Worm (Caenorhabditis elegans) whole organism, early embryonic: ENCODE results near the gene ugt-63.
A peak's percentile ranks its signal among the peaks of the same experiment; 100 is the strongest.

Source experiments
- B0310.2 ChIP-seq: sonication (generic microtip); optimal IDR thresholded peaks from 2 replicates; lab custom pipeline; 2016; ENCODE audit warnings: mild to moderate bottlenecking, missing genetic modification characterization, missing compliant biosample characterization
- F13C5.2 ChIP-seq: sonication (generic microtip); optimal IDR thresholded peaks from 2 replicates; lab custom pipeline; 2017; ENCODE audit warnings: mild to moderate bottlenecking, missing genetic modification characterization, inconsistent platforms, missing compliant biosample characterization
- aly-1 ChIP-seq: sonication (generic microtip); optimal IDR thresholded peaks from 2 replicates; lab custom pipeline; 2016; ENCODE audit warnings: missing genetic modification characterization, missing compliant biosample characterization
- ama-1 ChIP-seq: fragments of 150-350 bp; optimal IDR thresholded peaks from 2 replicates; lab custom pipeline; 2014
- ceh-36 ChIP-seq: sonication (generic microtip); optimal IDR thresholded peaks from 2 replicates; lab custom pipeline; 2016; ENCODE audit warnings: missing genetic modification characterization, inconsistent platforms, missing compliant biosample characterization
- ets-7 ChIP-seq: sonication (generic microtip); optimal IDR thresholded peaks from 2 replicates; lab custom pipeline; 2016; ENCODE audit warnings: missing genotype, missing genetic modification characterization, missing compliant biosample characterization
- flt-1 ChIP-seq: fragments of 200-800 bp; sonication (Bioruptor generic); IDR thresholded peaks from 2 replicates; pipeline ENCODE4 v1.3.6; 2022; ENCODE audit warnings: missing genetic modification characterization, missing compliant biosample characterization
- hmbx-1 ChIP-seq: sonication (generic microtip); optimal IDR thresholded peaks from 2 replicates; lab custom pipeline; 2016; ENCODE audit warnings: mild to moderate bottlenecking, missing genetic modification characterization, missing compliant biosample characterization
- hmg-4 ChIP-seq: fragments of 200-800 bp; sonication (Bioruptor generic); optimal IDR thresholded peaks from 2 replicates; lab custom pipeline; 2018; ENCODE audit warnings: mild to moderate bottlenecking, missing genetic modification characterization, missing compliant biosample characterization
- hnd-1 ChIP-seq: sonication (generic microtip); optimal IDR thresholded peaks from 2 replicates; lab custom pipeline; 2016; ENCODE audit warnings: missing genetic modification characterization, missing compliant biosample characterization
- pes-1 ChIP-seq: fragments of 200-800 bp; sonication (Bioruptor generic); IDR thresholded peaks from 2 replicates; pipeline ENCODE4 v1.3.6; 2022; ENCODE audit warnings: missing genetic modification reagents, missing genetic modification characterization, missing compliant biosample characterization
- scrt-1 ChIP-seq: fragments of 200-800 bp; sonication (Bioruptor generic); IDR thresholded peaks from 2 replicates; pipeline ENCODE4 v1.3.6; 2022; ENCODE audit warnings: missing genetic modification characterization, missing compliant biosample characterization
- sea-1 ChIP-seq: fragments of 200-800 bp; sonication (Bioruptor generic); conservative IDR thresholded peaks from 2 replicates; pipeline ENCODE4 v1.3.6; 2022; ENCODE audit warnings: missing genetic modification characterization, missing compliant biosample characterization
- tbx-11 ChIP-seq: fragments of 200-800 bp; sonication (Bioruptor generic); IDR thresholded peaks from 2 replicates; pipeline ENCODE4 v1.3.6; 2022; ENCODE audit warnings: missing genetic modification characterization, missing compliant biosample characterization
- tbx-37 ChIP-seq: fragments of 200-800 bp; sonication (Bioruptor generic); conservative IDR thresholded peaks from 2 replicates; pipeline ENCODE4 v1.3.6; 2022; ENCODE audit warnings: missing genetic modification reagents, missing genetic modification characterization, missing compliant biosample characterization
- tra-4 ChIP-seq: sonication (generic microtip); optimal IDR thresholded peaks from 2 replicates; lab custom pipeline; 2017; ENCODE audit warnings: missing genetic modification characterization, missing compliant biosample characterization

ugt-63 gene

ce11 chrV:5069440-5069839 lies 41.1 kb downstream of the ugt-63 start, which contains the start of gene Y58A7A.1:
Y58A7A.1 (minus strand) TSS chrV:5069540.
- TF ChIP-seq tra-4 (tag; lab: Kevin White, UChicago) (no peak), hnd-1 (tag; lab: Kevin White, UChicago) (no peak), F13C5.2 (tag; lab: Kevin White, UChicago) (no peak), ama-1 (lab: Kevin White, UChicago) (no peak), ets-7 (tag; lab: Kevin White, UChicago) (no peak), sea-1 (GFP tag; lab: Robert Waterston, UW) (no peak), flt-1 (GFP tag; lab: Robert Waterston, UW) (no peak)

DNA sequence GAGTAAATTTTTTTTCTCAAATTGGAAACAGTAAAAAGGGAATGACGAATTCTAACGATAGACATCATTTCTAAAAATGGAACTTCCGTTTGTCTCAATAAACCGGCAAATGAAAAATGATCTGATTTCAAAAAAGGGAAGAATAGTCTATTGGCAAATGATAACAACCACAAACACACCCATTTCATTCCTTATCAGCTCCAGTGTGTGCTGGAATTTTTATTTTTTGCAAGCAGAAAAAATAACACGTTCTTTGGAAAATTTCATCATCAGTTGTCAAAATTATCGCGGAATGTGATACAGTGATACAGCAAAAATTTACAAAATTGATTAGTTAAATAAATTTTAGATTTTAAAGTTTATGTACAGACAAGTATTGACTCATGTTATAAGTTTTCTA lies 43.2 kb downstream of the ugt-63 start:
- no peak for TF ChIP-seq F13C5.2 (tag; lab: Kevin White, UChicago)
- no peak for TF ChIP-seq ceh-36
- TF ChIP-seq ets-7 (tag; lab: Kevin White, UChicago): no peak
- no peak for TF ChIP-seq tbx-37 (GFP tag; lab: Robert Waterston, UW)
- TF ChIP-seq flt-1 (GFP tag; lab: Robert Waterston, UW): no peak
- no peak for TF ChIP-seq sea-1 (GFP tag; lab: Robert Waterston, UW)
- TF ChIP-seq ama-1 (lab: Kevin White, UChicago): no peak
- TF ChIP-seq scrt-1 (GFP tag; lab: Robert Waterston, UW): no peak
- TF ChIP-seq hmbx-1 (tag; lab: Kevin White, UChicago): no peak
- no peak for TF ChIP-seq tbx-11 (GFP tag; lab: Robert Waterston, UW)
- no peak for TF ChIP-seq hnd-1 (tag; lab: Kevin White, UChicago)
- TF ChIP-seq aly-1 (tag; lab: Kevin White, UChicago): no peak
- no peak for TF ChIP-seq pes-1 (GFP tag; lab: Robert Waterston, UW)
- no peak for TF ChIP-seq tra-4 (tag; lab: Kevin White, UChicago)
- TF ChIP-seq B0310.2 (tag; lab: Kevin White, UChicago): no peak
- TF ChIP-seq hmg-4 (GFP tag; lab: Kevin White, UChicago): no peak

DNA sequence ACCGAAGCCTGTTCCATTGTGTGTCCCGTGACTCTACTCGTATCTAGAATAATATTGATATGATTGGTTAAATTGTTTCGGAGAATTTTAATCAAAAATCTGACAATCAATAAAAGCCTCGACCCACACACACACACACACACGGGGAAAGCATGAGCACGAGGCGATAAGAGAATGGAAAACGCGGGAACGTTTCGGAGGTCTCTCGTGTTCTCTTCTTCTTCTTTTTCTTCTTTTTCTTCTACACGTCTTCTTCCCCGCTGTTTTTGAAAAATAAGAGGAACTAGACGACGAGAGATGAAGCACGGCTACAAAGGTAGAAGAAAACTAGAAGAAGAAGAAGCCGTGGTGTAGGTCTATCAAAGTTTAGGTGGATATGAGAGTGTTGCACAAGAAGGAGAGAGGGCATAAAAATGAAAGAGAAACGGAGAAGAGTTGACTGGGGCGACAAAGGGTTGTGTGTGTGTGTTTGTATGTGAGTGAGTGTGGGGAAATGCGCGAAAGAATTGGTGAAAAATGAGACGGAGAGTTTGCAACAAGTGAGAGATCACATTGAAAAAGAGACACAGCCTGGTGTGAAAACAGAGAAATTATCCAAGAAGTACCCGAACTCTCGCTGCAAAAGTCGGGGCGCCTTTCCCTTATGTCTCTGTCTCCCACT lies 45.7 kb downstream of the ugt-63 start, which contains the start of gene mlk-1:
Gene mlk-1, minus strand, starts transcription at position 51 of the 661 bp plus-strand sequence.
- TF ChIP-seq F13C5.2 (tag; lab: Kevin White, UChicago) (peak; percentile 12), pes-1 (GFP tag; lab: Robert Waterston, UW) (no peak), ceh-36 (no peak), ama-1 (lab: Kevin White, UChicago) (no peak), aly-1 (tag; lab: Kevin White, UChicago) (no peak)
